Fruit fly (Drosophila melanogaster) whole organism, pupa: ENCODE results near the gene CG12507.
A peak's percentile ranks its signal among the peaks of the same experiment; 100 is the strongest.

ENCODE experiments used
- CG10348 ChIP-seq: fragments of 200-800 bp; sonication (Bioruptor generic); IDR thresholded peaks from 2 replicates; pipeline ENCODE4 v1.3.6; 2022; ENCODE audit warnings: missing biosample characterization, missing genetic modification characterization
- CG12605 ChIP-seq: fragments of 200-800 bp; sonication (Bioruptor generic); IDR thresholded peaks from 2 replicates; pipeline ENCODE4 v1.3.6; 2022; ENCODE audit warnings: missing biosample characterization, missing genetic modification characterization
- CG13204 ChIP-seq: fragments of 200-800 bp; sonication (Bioruptor generic); optimal IDR thresholded peaks from 2 replicates; lab custom pipeline; 2018; ENCODE audit warnings: missing biosample characterization, mild to moderate bottlenecking, missing genetic modification characterization, moderate library complexity
- CG14655 ChIP-seq: fragments of 200-800 bp; sonication (Bioruptor generic); optimal IDR thresholded peaks from 3 replicates; lab custom pipeline; 2017; ENCODE audit warnings: mild to moderate bottlenecking, missing biosample characterization, missing genetic modification reagents, missing genetic modification characterization
- CG15710 ChIP-seq: fragments of 200-800 bp; sonication (Bioruptor generic); optimal IDR thresholded peaks from 2 replicates; lab custom pipeline; 2018; ENCODE audit warnings: missing biosample characterization, mild to moderate bottlenecking, missing genetic modification characterization, moderate library complexity
- CG17806 ChIP-seq: fragments of 200-800 bp; sonication (Bioruptor generic); optimal IDR thresholded peaks from 2 replicates; lab custom pipeline; 2018; ENCODE audit warnings: missing biosample characterization, mild to moderate bottlenecking, missing genetic modification characterization, moderate library complexity
- CG32121 ChIP-seq: fragments of 200-800 bp; sonication (Bioruptor generic); IDR thresholded peaks from 2 replicates; pipeline ENCODE4 v1.3.6; 2022; ENCODE audit warnings: missing biosample characterization, missing genetic modification characterization
- CG34367 ChIP-seq: fragments of 200-800 bp; sonication (Bioruptor generic); optimal IDR thresholded peaks from 2 replicates; lab custom pipeline; 2018; ENCODE audit warnings: missing biosample characterization, mild to moderate bottlenecking, missing genetic modification characterization
- CG4496 ChIP-seq: fragments of 200-800 bp; sonication (Bioruptor generic); IDR thresholded peaks from 3 replicates; pipeline ENCODE4 v1.3.6; 2022; ENCODE audit warnings: missing biosample characterization, missing genetic modification characterization
- CG8159 ChIP-seq: fragments of 200-800 bp; sonication (Bioruptor generic); optimal IDR thresholded peaks from 3 replicates; lab custom pipeline; 2018; ENCODE audit warnings: missing biosample characterization, mild to moderate bottlenecking, missing genetic modification characterization, moderate library complexity
- CG8301 ChIP-seq: fragments of 200-800 bp; sonication (Bioruptor generic); optimal IDR thresholded peaks from 2 replicates; lab custom pipeline; 2018; ENCODE audit warnings: missing biosample characterization, mild to moderate bottlenecking, missing genetic modification characterization
- CG9948 ChIP-seq: fragments of 200-800 bp; sonication (Bioruptor generic); optimal IDR thresholded peaks from 2 replicates; lab custom pipeline; 2018; ENCODE audit warnings: missing biosample characterization, mild to moderate bottlenecking, missing genetic modification characterization, moderate library complexity
- D1 ChIP-seq: fragments of 200-800 bp; sonication (Bioruptor generic); optimal IDR thresholded peaks from 2 replicates; lab custom pipeline; 2018; ENCODE audit warnings: missing biosample characterization, mild to moderate bottlenecking, missing genetic modification characterization, moderate library complexity
- EcR ChIP-seq: fragments of 200-800 bp; sonication (Bioruptor generic); optimal IDR thresholded peaks from 3 replicates; lab custom pipeline; 2019; ENCODE audit warnings: missing biosample characterization, missing genetic modification characterization, mild to moderate bottlenecking, moderate library complexity, missing genetic modification reagents
- Ets98B ChIP-seq: fragments of 200-800 bp; sonication (Bioruptor generic); IDR thresholded peaks from 2 replicates; pipeline ENCODE4 v1.3.6; 2022; ENCODE audit warnings: missing biosample characterization, missing genetic modification characterization
- Pif1A ChIP-seq: fragments of 200-800 bp; sonication (Bioruptor generic); optimal IDR thresholded peaks from 3 replicates; lab custom pipeline; 2016; ENCODE audit warnings: missing biosample characterization, missing genetic modification characterization
- Pif1B ChIP-seq: fragments of 200-800 bp; sonication (Bioruptor generic); optimal IDR thresholded peaks from 3 replicates; lab custom pipeline; 2016; ENCODE audit warnings: missing biosample characterization, missing genetic modification characterization
- Snoo ChIP-seq: fragments of 200-800 bp; sonication (Bioruptor generic); optimal IDR thresholded peaks from 3 replicates; lab custom pipeline; 2017; ENCODE audit warnings: missing biosample characterization, mild to moderate bottlenecking, missing genetic modification characterization, inconsistent platforms
- fd96Ca ChIP-seq: fragments of 200-800 bp; sonication (Bioruptor generic); IDR thresholded peaks from 3 replicates; pipeline ENCODE4 v1.3.6; 2022; ENCODE audit warnings: missing biosample characterization, missing genetic modification characterization
- gl ChIP-seq: fragments of 200-800 bp; sonication (Bioruptor generic); optimal IDR thresholded peaks from 2 replicates; lab custom pipeline; 2018; ENCODE audit warnings: missing biosample characterization, mild to moderate bottlenecking, missing genetic modification characterization
- rn ChIP-seq: fragments of 200-800 bp; sonication (Bioruptor generic); IDR thresholded peaks from 2 replicates; pipeline ENCODE4 v1.3.6; 2022; ENCODE audit warnings: missing biosample characterization, missing genetic modification characterization

CG12507 gene

dm6 chrX:16270795-16271194, 4.5 kb upstream of the CG12507 start, which contains the start of gene Mfe2:
Gene Mfe2 (plus strand): TSS chrX:16270951.
- TF ChIP-seq fd96Ca (GFP tag; lab: Robert Waterston, UW) = no peak
- peak; percentile 14 for TF ChIP-seq CG17806 (tag; lab: Kevin White, UChicago)
- TF ChIP-seq CG8159 (tag; lab: Kevin White, UChicago) = peak; percentile 28
- TF ChIP-seq CG13204 (GFP tag; lab: Kevin White, UChicago) = peak; percentile 37
- TF ChIP-seq Snoo (tag; lab: Kevin White, UChicago) = no peak
- TF ChIP-seq CG8301 (tag; lab: Kevin White, UChicago) = peak; percentile 35
- 0 out of 2 replicates have a peak, but pooled peaks have one; percentile 12 for TF ChIP-seq rn
- peak; percentile 15 for TF ChIP-seq Pif1A
- TF ChIP-seq Ets98B = peak; percentile 65; the same call in 1 of the 2 replicates
- peak; percentile 55 for TF ChIP-seq CG14655
- peak; percentile 52 for TF ChIP-seq CG32121
- TF ChIP-seq CG15710 (tag; lab: Kevin White, UChicago) = peak; percentile 22
- peak; percentile 65 for TF ChIP-seq EcR (GFP tag; lab: Kevin White, UChicago)
- TF ChIP-seq D1 = no peak
- peak; percentile 39; the same call in 1 of the 2 replicates for TF ChIP-seq CG12605 (GFP tag; lab: Robert Waterston, UW)
- peak; percentile 31 for TF ChIP-seq CG34367 (tag; lab: Kevin White, UChicago)
- TF ChIP-seq gl (tag; lab: Kevin White, UChicago) = peak; percentile 83
- no peak for TF ChIP-seq CG9948
- peak; percentile 60; the same call in 1 of the 3 replicates for TF ChIP-seq CG4496 (GFP tag; lab: Robert Waterston, UW)

- TF ChIP-seq gl (tag; lab: Kevin White, UChicago) = no peak
- peak; percentile 68 for TF ChIP-seq CG15710 (tag; lab: Kevin White, UChicago)
- peak; percentile 33; the same call in 1 of the 2 replicates for TF ChIP-seq CG32121
- 0 out of 2 replicates have a peak, but pooled peaks have one; percentile 46 for TF ChIP-seq Ets98B
- peak; percentile 71 for TF ChIP-seq CG8159 (tag; lab: Kevin White, UChicago)
- peak; percentile 54 for TF ChIP-seq CG8301 (tag; lab: Kevin White, UChicago)
- TF ChIP-seq CG13204 (GFP tag; lab: Kevin White, UChicago) = no peak
- peak; percentile 49 for TF ChIP-seq Snoo (tag; lab: Kevin White, UChicago)
- TF ChIP-seq CG10348 = no peak
- TF ChIP-seq CG4496 (GFP tag; lab: Robert Waterston, UW) = peak; percentile 52; the same call in 1 of the 3 replicates
- peak; percentile 59 for TF ChIP-seq CG14655
- peak; percentile 60; the same call in 2 of the 3 replicates for TF ChIP-seq fd96Ca (GFP tag; lab: Robert Waterston, UW)
- TF ChIP-seq Pif1B (GFP tag; lab: Kevin White, UChicago) = peak; percentile 51
- TF ChIP-seq EcR (GFP tag; lab: Kevin White, UChicago) = no peak
- TF ChIP-seq CG17806 (tag; lab: Kevin White, UChicago) = peak; percentile 69
- peak; percentile 63 for TF ChIP-seq Pif1A
- no peak for TF ChIP-seq D1
- peak; percentile 69 for TF ChIP-seq CG34367 (tag; lab: Kevin White, UChicago)
- TF ChIP-seq CG12605 (GFP tag; lab: Robert Waterston, UW) = peak; percentile 38; the same call in 1 of the 2 replicates
- TF ChIP-seq rn = no peak
- peak; percentile 68 for TF ChIP-seq CG9948
Observed at dm6 chrX:16263415-16263814, 2.9 kb downstream of the CG12507 start.

DNA sequence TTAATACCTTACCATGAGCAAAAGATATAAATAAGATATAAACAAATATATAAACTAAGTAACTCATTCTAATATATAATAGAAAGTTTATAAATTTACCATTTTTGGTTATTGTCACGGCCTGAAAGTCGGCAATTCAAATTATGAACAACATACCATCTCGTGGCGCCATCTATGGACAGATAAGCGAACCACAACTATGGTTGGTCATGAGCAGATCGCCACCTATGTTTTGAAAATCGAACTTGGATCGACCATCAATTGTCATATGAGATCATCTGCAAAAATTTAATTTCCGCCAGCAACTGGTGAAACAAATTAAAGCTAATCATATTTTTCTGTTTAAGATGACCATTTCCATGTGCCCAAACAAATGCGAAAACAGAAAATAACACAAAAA, 21.6 kb downstream of the CG12507 start:
- TF ChIP-seq CG8159 (tag; lab: Kevin White, UChicago) = no peak
- TF ChIP-seq CG9948 = no peak
- no peak for TF ChIP-seq Ets98B
- no peak for TF ChIP-seq CG34367 (tag; lab: Kevin White, UChicago)
- no peak for TF ChIP-seq CG4496 (GFP tag; lab: Robert Waterston, UW)
- TF ChIP-seq CG12605 (GFP tag; lab: Robert Waterston, UW) = no peak
- peak; percentile 34 for TF ChIP-seq D1
- TF ChIP-seq, all 21 proteins: peak for 1

DNA sequence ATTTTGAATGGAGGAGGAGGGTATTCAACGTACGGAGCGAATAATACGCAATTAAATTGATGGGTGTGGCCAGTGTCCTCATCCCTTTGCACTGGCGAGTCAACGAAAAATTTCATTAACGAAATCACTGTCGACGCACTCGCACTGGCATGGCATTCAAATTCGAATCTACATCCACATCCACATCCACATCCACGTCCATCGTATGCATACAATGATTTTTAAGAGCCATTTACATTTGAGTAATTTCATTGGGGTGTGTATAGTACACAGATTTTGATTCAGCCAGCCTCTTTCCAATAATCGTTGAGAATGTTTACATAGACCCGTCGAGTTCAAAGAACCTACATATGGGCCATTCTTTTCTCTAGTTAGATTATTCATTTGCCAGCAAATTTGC, 22.3 kb downstream of the CG12507 start:
- TF ChIP-seq CG34367 (tag; lab: Kevin White, UChicago) = no peak
- no peak for TF ChIP-seq CG8159 (tag; lab: Kevin White, UChicago)
- no peak for TF ChIP-seq CG4496 (GFP tag; lab: Robert Waterston, UW)
- no peak for TF ChIP-seq EcR (GFP tag; lab: Kevin White, UChicago)
- TF ChIP-seq CG10348 = no peak
- TF ChIP-seq Pif1A = no peak
- no peak for TF ChIP-seq CG13204 (GFP tag; lab: Kevin White, UChicago)
- TF ChIP-seq CG9948 = no peak
- TF ChIP-seq CG17806 (tag; lab: Kevin White, UChicago) = no peak
- no peak for TF ChIP-seq CG12605 (GFP tag; lab: Robert Waterston, UW)
- TF ChIP-seq Ets98B = no peak
- no peak for TF ChIP-seq CG32121
- no peak for TF ChIP-seq Pif1B (GFP tag; lab: Kevin White, UChicago)
- TF ChIP-seq CG8301 (tag; lab: Kevin White, UChicago) = no peak
- no peak for TF ChIP-seq fd96Ca (GFP tag; lab: Robert Waterston, UW)

DNA sequence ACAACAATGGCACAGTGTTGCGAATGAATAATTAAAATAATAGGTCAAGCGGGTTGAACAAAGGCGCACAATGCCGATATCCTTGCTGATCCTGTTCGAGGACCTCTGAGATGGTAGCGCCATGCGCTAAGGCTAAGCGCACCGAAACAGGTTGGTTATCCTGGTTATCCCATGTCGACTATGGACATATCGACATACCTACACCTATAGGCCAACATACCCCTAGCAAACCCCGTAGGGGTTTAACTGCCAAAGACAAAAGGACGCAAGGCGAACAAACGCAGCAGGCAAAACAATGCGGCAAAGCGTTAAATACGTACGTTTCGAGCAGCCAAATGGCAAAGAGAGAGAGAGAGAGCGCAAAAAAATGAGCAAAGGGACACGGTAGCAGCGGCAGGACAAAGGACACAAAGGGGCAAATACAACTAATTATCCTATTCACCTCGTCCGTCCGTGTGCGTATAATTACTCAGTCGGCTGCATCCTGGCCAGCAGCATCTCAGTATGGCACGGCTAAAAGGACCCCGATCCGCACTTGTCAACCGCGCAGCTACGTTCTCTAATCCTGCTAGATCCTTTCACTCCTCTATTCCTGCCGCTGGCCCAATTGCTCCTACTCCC, 24.4 kb downstream of the CG12507 start:
- no peak for TF ChIP-seq CG15710 (tag; lab: Kevin White, UChicago)
- no peak for TF ChIP-seq CG8301 (tag; lab: Kevin White, UChicago)
- no peak for TF ChIP-seq CG32121
- no peak for TF ChIP-seq CG4496 (GFP tag; lab: Robert Waterston, UW)
- no peak for TF ChIP-seq fd96Ca (GFP tag; lab: Robert Waterston, UW)
- TF ChIP-seq Ets98B = no peak
- no peak for TF ChIP-seq EcR (GFP tag; lab: Kevin White, UChicago)
- no peak for TF ChIP-seq CG10348
- TF ChIP-seq Snoo (tag; lab: Kevin White, UChicago) = no peak
- no peak for TF ChIP-seq CG34367 (tag; lab: Kevin White, UChicago)
- TF ChIP-seq CG14655 = no peak
- TF ChIP-seq CG12605 (GFP tag; lab: Robert Waterston, UW) = no peak
- TF ChIP-seq, all 21 proteins: peak for 0
